Fruit fly (Drosophila melanogaster): ENCODE results near the gene CG6980.

CG6980 gene

dm6 chr3R:24778218-24778739 is 29.1 kb upstream of the CG6980 start (continued):
- TF ChIP-seq CG18011 (GFP tag; optimal IDR thresholded peaks at IDR 0.05) (no peak), B-H2 (GFP tag; optimal IDR thresholded peaks at IDR 0.05) (no peak), CG7372 (GFP tag; IDR thresholded peaks at IDR 0.05) (peak; percentile 77)

- no peak for TF ChIP-seq tio (GFP tag; optimal IDR thresholded peaks at IDR 0.05)
- TF ChIP-seq fu2 (GFP tag; optimal IDR thresholded peaks at IDR 0.05): peak; percentile 66
- peak; percentile 80 for TF ChIP-seq CG11504 (tag; optimal IDR thresholded peaks at IDR 0.05)
- TF ChIP-seq danr (GFP tag; IDR thresholded peaks at IDR 0.05): peak; percentile 59; the same call in 1 of the 2 replicates
- TF ChIP-seq CG2116 (GFP tag; optimal IDR thresholded peaks at IDR 0.05): peak; percentile 90
- peak; percentile 68 for TF ChIP-seq dati (GFP tag; IDR thresholded peaks at IDR 0.05)
- TF ChIP-seq Xrp1 (GFP tag; IDR thresholded peaks at IDR 0.05): no peak
- TF ChIP-seq Ada2b (GFP tag; IDR thresholded peaks at IDR 0.05): peak; percentile 66; the same call in 1 of the 2 replicates
- peak; percentile 93 for TF ChIP-seq NfI (GFP tag; optimal IDR thresholded peaks at IDR 0.05)
- TF ChIP-seq Neu2 (GFP tag; optimal IDR thresholded peaks at IDR 0.05; ENCODE audit: borderline replicate concordance): no peak
- peak; percentile 75 for TF ChIP-seq CG30431 (GFP tag; optimal IDR thresholded peaks at IDR 0.05)
- no peak for TF ChIP-seq CG10565 (GFP tag; optimal IDR thresholded peaks at IDR 0.05)
- peak; percentile 63 for TF ChIP-seq CG6272 (GFP tag; IDR thresholded peaks at IDR 0.05)
- TF ChIP-seq grau (tag; optimal IDR thresholded peaks at IDR 0.05): peak; percentile 74
- peak; percentile 69 for TF ChIP-seq HmgD (GFP tag; optimal IDR thresholded peaks at IDR 0.05)
- TF ChIP-seq CG5180 (GFP tag; optimal IDR thresholded peaks at IDR 0.05): peak; percentile 56
- TF ChIP-seq CG17802 (tag; optimal IDR thresholded peaks at IDR 0.05): peak; percentile 82
- peak; percentile 87 for TF ChIP-seq Lhr (GFP tag; optimal IDR thresholded peaks at IDR 0.05)
- TF ChIP-seq CG4360 (GFP tag; IDR thresholded peaks at IDR 0.05): no peak
- TF ChIP-seq Ptx1 (GFP tag; IDR thresholded peaks at IDR 0.05): peak; percentile 81
- TF ChIP-seq CG7928 (GFP tag; optimal IDR thresholded peaks at IDR 0.05): peak; percentile 57
- TF ChIP-seq CG31224 (GFP tag; IDR thresholded peaks at IDR 0.05): peak; percentile 77
- TF ChIP-seq rib (GFP tag; IDR thresholded peaks at IDR 0.05): 0 out of 2 replicates have a peak, but pooled peaks have one; percentile 39
- TF ChIP-seq CG8281 (tag; optimal IDR thresholded peaks at IDR 0.05): peak; percentile 68
- peak; percentile 55; the same call in 1 of the 2 replicates for TF ChIP-seq CG16779 (GFP tag; IDR thresholded peaks at IDR 0.05)
- TF ChIP-seq CG11093 (GFP tag; IDR thresholded peaks at IDR 0.05): peak; percentile 14; the same call in 1 of the 3 replicates
- no peak for TF ChIP-seq Poxn (GFP tag; IDR thresholded peaks at IDR 0.05)
- peak; percentile 63 for TF ChIP-seq lmd (GFP tag; IDR thresholded peaks at IDR 0.05)
- peak; percentile 48 for TF ChIP-seq CG1792 (GFP tag; optimal IDR thresholded peaks at IDR 0.05)
- no peak for TF ChIP-seq abd-A (tag; optimal IDR thresholded peaks at IDR 0.05)
- peak; percentile 82 for TF ChIP-seq H2.0 (GFP tag; IDR thresholded peaks at IDR 0.05)
- peak; percentile 72 for TF ChIP-seq CG1024 (GFP tag; IDR thresholded peaks at IDR 0.05)
- TF ChIP-seq CG7963 (GFP tag; IDR thresholded peaks at IDR 0.05; ENCODE audit: partially characterized antibody): no peak
- peak; percentile 87 for TF ChIP-seq CG17912 (GFP tag; optimal IDR thresholded peaks at IDR 0.05)
- TF ChIP-seq gsb (GFP tag; IDR thresholded peaks at IDR 0.05): peak; percentile 55
- TF ChIP-seq CG12104 (GFP tag; optimal IDR thresholded peaks at IDR 0.05): peak; percentile 88
- TF ChIP-seq CG32767 (GFP tag; IDR thresholded peaks at IDR 0.05): no peak
- no peak for TF ChIP-seq Lim3 (GFP tag; IDR thresholded peaks at IDR 0.05)
- TF ChIP-seq CG33213 (GFP tag; optimal IDR thresholded peaks at IDR 0.05): peak; percentile 90
- peak; percentile 53; the same call in 1 of the 3 replicates for TF ChIP-seq CG11695 (GFP tag; IDR thresholded peaks at IDR 0.05)
- peak; percentile 82 for TF ChIP-seq onecut (GFP tag; IDR thresholded peaks at IDR 0.05)
- TF ChIP-seq gcm2 (GFP tag; optimal IDR thresholded peaks at IDR 0.05): peak; percentile 61
- peak; percentile 53 for TF ChIP-seq CG16815 (GFP tag; optimal IDR thresholded peaks at IDR 0.05)
- TF ChIP-seq kah (GFP tag; optimal IDR thresholded peaks at IDR 0.05): peak; percentile 82
- peak in 1 of 2 experiments; percentile 36 for TF ChIP-seq Eip74EF (GFP tag; optimal IDR thresholded peaks at IDR 0.05)
Measured at dm6 chr3R:24787042-24787565, 20.3 kb upstream of the CG6980 start, which contains the start of gene CG5805. Gene CG5805, minus strand, starts transcription at chr3R:24787421.

All from whole organism, embryonic.